Worm (Caenorhabditis elegans) whole organism, L2 larva: ENCODE results near the gene Y42H9B.3.

ENCODE experiments used
- aly-2 ChIP-seq: fragments of 150-350 bp; optimal IDR thresholded peaks from 2 replicates; lab custom pipeline; 2014; ENCODE audit warnings: missing biosample characterization, missing genetic modification characterization
- gmeb-1 ChIP-seq: fragments of 150-350 bp; optimal IDR thresholded peaks from 2 replicates; lab custom pipeline; 2014; ENCODE audit warnings: missing biosample characterization, missing genetic modification characterization
- lin-13 ChIP-seq: fragments of 150-350 bp; optimal IDR thresholded peaks from 2 replicates; lab custom pipeline; 2014; ENCODE audit warnings: missing biosample characterization, missing genetic modification reagents, missing genetic modification characterization
- lin-39 ChIP-seq: fragments of 150-350 bp; optimal IDR thresholded peaks from 2 replicates; lab custom pipeline; 2014; ENCODE audit warnings: missing biosample characterization, missing genetic modification reagents, missing genetic modification characterization
- nhr-11 ChIP-seq: fragments of 150-350 bp; optimal IDR thresholded peaks from 2 replicates; lab custom pipeline; 2014; ENCODE audit warnings: missing biosample characterization, missing genetic modification characterization
- unc-39 ChIP-seq: fragments of 150-350 bp; optimal IDR thresholded peaks from 2 replicates; lab custom pipeline; 2014; ENCODE audit warnings: missing biosample characterization, missing genetic modification characterization
- unc-62 ChIP-seq: fragments of 150-350 bp; optimal IDR thresholded peaks from 2 replicates; lab custom pipeline; 2014; ENCODE audit warnings: missing biosample characterization, missing genetic modification reagents, missing genetic modification characterization
- zag-1 ChIP-seq: fragments of 150-350 bp; optimal IDR thresholded peaks from 2 replicates; lab custom pipeline; 2014; ENCODE audit warnings: missing biosample characterization, missing genetic modification characterization
- ztf-1 ChIP-seq: fragments of 200-800 bp; sonication (Bioruptor generic); conservative IDR thresholded peaks from 2 replicates; pipeline ENCODE4 v1.3.6; 2022; ENCODE audit warnings: missing genetic modification characterization, missing compliant biosample characterization

DNA sequence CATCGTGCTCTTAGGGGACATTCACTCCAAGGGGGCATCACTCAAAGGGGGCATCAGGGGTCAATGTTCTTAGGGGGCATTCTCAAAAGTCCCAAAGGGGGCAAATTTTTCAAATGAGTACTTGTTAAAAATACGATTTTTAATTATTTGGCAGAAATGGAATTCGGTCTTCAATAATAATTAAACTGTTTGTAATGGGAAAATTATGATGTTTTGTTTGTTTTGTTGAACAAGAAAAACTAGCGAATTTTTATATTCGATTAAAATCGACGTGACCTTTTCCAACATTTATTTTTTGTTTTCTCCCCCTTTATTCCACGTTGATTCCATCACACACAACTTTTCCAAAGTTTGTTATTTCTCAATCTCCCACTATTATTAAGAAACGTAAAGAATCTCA, 45.2 kb downstream of the Y42H9B.3 start, which contains the start of gene F57H12.5:
- no peak for TF ChIP-seq unc-62 (GFP tag; lab: Kevin White, UChicago)
- no peak for TF ChIP-seq nhr-11
- TF ChIP-seq zag-1 (tag; lab: Kevin White, UChicago) = no peak
- TF ChIP-seq lin-13 (GFP tag; lab: Kevin White, UChicago) = no peak
- no peak for TF ChIP-seq gmeb-1 (tag; lab: Kevin White, UChicago)
- TF ChIP-seq ztf-1 (GFP tag; lab: Robert Waterston, UW) = no peak
- TF ChIP-seq aly-2 (tag; lab: Kevin White, UChicago) = no peak
- TF ChIP-seq unc-39 (tag; lab: Kevin White, UChicago) = no peak
- TF ChIP-seq lin-39 (tag; lab: Kevin White, UChicago) = no peak
